Worm (Caenorhabditis elegans) whole organism, late embryonic: ENCODE results near the gene nas-28.

Experiments used
- ceh-24 ChIP-seq: sonication (generic microtip); optimal IDR thresholded peaks from 2 replicates; lab custom pipeline; 2016; ENCODE audit warnings: mild to moderate bottlenecking, missing genetic modification characterization, missing compliant biosample characterization
- ceh-48 ChIP-seq: sonication (generic microtip); optimal IDR thresholded peaks from 2 replicates; lab custom pipeline; 2016; ENCODE audit warnings: missing genetic modification characterization, inconsistent platforms, missing compliant biosample characterization
- che-1 ChIP-seq: sonication (generic microtip); optimal IDR thresholded peaks from 2 replicates; lab custom pipeline; 2016; ENCODE audit warnings: mild to moderate bottlenecking, missing genetic modification characterization, missing compliant biosample characterization
- hlh-15 ChIP-seq: sonication (generic microtip); optimal IDR thresholded peaks from 2 replicates; lab custom pipeline; 2016; ENCODE audit warnings: missing genetic modification characterization, missing compliant biosample characterization
- pros-1 ChIP-seq: fragments of 150-350 bp; optimal IDR thresholded peaks from 2 replicates; lab custom pipeline; 2014; ENCODE audit warnings: missing biosample characterization, missing genetic modification reagents, missing genetic modification characterization
- sox-2 ChIP-seq: fragments of 200-800 bp; sonication (Bioruptor generic); IDR thresholded peaks from 2 replicates; pipeline ENCODE4 v1.3.6; 2022; ENCODE audit warnings: missing genetic modification reagents, missing genetic modification characterization, missing compliant biosample characterization

ce11 chrIII:6183118-6183517, at the start of gene nas-28:
- TF ChIP-seq ceh-24 (tag; lab: Kevin White, UChicago) (no peak), ceh-48 (tag; lab: Kevin White, UChicago) (no peak), sox-2 (GFP tag; lab: Robert Waterston, UW) (no peak), che-1 (tag; lab: Kevin White, UChicago) (no peak), hlh-15 (tag; lab: Kevin White, UChicago) (no peak), pros-1 (no peak)
